Worm (Caenorhabditis elegans) whole organism, late embryonic: ENCODE measurements around the gene ZC196.2.

Experiments used
- C08G9.2 ChIP-seq: sonication (generic microtip); optimal IDR thresholded peaks from 2 replicates; lab custom pipeline; 2016; ENCODE audit warnings: mild to moderate bottlenecking, missing genetic modification characterization, moderate library complexity, missing compliant biosample characterization
- C38D4.7 ChIP-seq: fragments of 200-800 bp; sonication (Bioruptor generic); optimal IDR thresholded peaks from 2 replicates; lab custom pipeline; 2018; ENCODE audit warnings: mild to moderate bottlenecking, missing genetic modification characterization, moderate library complexity, missing compliant biosample characterization
- F13H6.1 ChIP-seq: sonication (generic microtip); optimal IDR thresholded peaks from 2 replicates; lab custom pipeline; 2016; ENCODE audit warnings: missing genetic modification characterization, missing compliant biosample characterization
- K02D7.2 ChIP-seq: sonication (generic microtip); optimal IDR thresholded peaks from 2 replicates; lab custom pipeline; 2017; ENCODE audit warnings: mild to moderate bottlenecking, missing genetic modification characterization, missing compliant biosample characterization
- T23F11.4 ChIP-seq: fragments of 200-800 bp; sonication (Bioruptor generic); optimal IDR thresholded peaks from 2 replicates; lab custom pipeline; 2018; ENCODE audit warnings: mild to moderate bottlenecking, missing genetic modification characterization, missing compliant biosample characterization
- ama-1 ChIP-seq: fragments of 150-350 bp; optimal IDR thresholded peaks from 2 replicates; lab custom pipeline; 2014
- ceh-18 ChIP-seq: sonication (generic microtip); optimal IDR thresholded peaks from 2 replicates; lab custom pipeline; 2016; ENCODE audit warnings: missing genetic modification characterization, missing compliant biosample characterization
- ceh-2 ChIP-seq: sonication (generic microtip); optimal IDR thresholded peaks from 2 replicates; lab custom pipeline; 2016; ENCODE audit warnings: missing genotype, missing genetic modification characterization, missing compliant biosample characterization
- ceh-22 ChIP-seq: sonication (generic microtip); optimal IDR thresholded peaks from 2 replicates; lab custom pipeline; 2017; ENCODE audit warnings: missing biosample characterization, missing genetic modification characterization
- ceh-31 ChIP-seq: sonication (generic microtip); optimal IDR thresholded peaks from 2 replicates; lab custom pipeline; 2016; ENCODE audit warnings: missing genetic modification characterization, missing compliant biosample characterization
- ceh-45 ChIP-seq: fragments of 200-800 bp; sonication (Bioruptor generic); IDR thresholded peaks from 2 replicates; pipeline ENCODE4 v1.3.6; 2022; ENCODE audit warnings: missing genetic modification reagents, missing genetic modification characterization, missing compliant biosample characterization
- ceh-48 ChIP-seq: sonication (generic microtip); optimal IDR thresholded peaks from 2 replicates; lab custom pipeline; 2016; ENCODE audit warnings: missing genetic modification characterization, inconsistent platforms, missing compliant biosample characterization
- elt-2 ChIP-seq: sonication (generic microtip); optimal IDR thresholded peaks from 2 replicates; lab custom pipeline; 2016; ENCODE audit warnings: missing genetic modification reagents, missing genetic modification characterization, missing compliant biosample characterization
- ets-4 ChIP-seq: sonication (generic microtip); optimal IDR thresholded peaks from 2 replicates; lab custom pipeline; 2016; ENCODE audit warnings: missing genetic modification characterization, missing compliant biosample characterization
- eyg-1 ChIP-seq: sonication (generic microtip); optimal IDR thresholded peaks from 2 replicates; lab custom pipeline; 2016; ENCODE audit warnings: missing genotype, missing genetic modification characterization, missing compliant biosample characterization
- fax-1 ChIP-seq: sonication (generic microtip); optimal IDR thresholded peaks from 2 replicates; lab custom pipeline; 2016; ENCODE audit warnings: missing genotype, missing genetic modification characterization, missing compliant biosample characterization
- fkh-10 ChIP-seq: fragments of 150-350 bp; optimal IDR thresholded peaks from 2 replicates; lab custom pipeline; 2014; ENCODE audit warnings: missing biosample characterization, missing genetic modification reagents, missing genetic modification characterization
- fkh-6 ChIP-seq: sonication (generic microtip); optimal IDR thresholded peaks from 2 replicates; lab custom pipeline; 2016; ENCODE audit warnings: missing genetic modification characterization, missing compliant biosample characterization
- lim-6 ChIP-seq: sonication (generic microtip); optimal IDR thresholded peaks from 2 replicates; lab custom pipeline; 2016; ENCODE audit warnings: missing genetic modification characterization, missing compliant biosample characterization
- lin-11 ChIP-seq: fragments of 200-800 bp; sonication (Bioruptor generic); optimal IDR thresholded peaks from 2 replicates; lab custom pipeline; 2018; ENCODE audit warnings: mild to moderate bottlenecking, missing genetic modification characterization, missing compliant biosample characterization
- nfya-1 ChIP-seq: sonication (generic microtip); optimal IDR thresholded peaks from 2 replicates; lab custom pipeline; 2017; ENCODE audit warnings: missing genetic modification characterization, mild to moderate bottlenecking, missing compliant biosample characterization, antibody characterized with exemption, moderate library complexity
- pag-3 ChIP-seq: sonication (generic microtip); optimal IDR thresholded peaks from 2 replicates; lab custom pipeline; 2016; ENCODE audit warnings: missing compliant biosample characterization, missing genetic modification characterization, borderline replicate concordance
- pax-1 ChIP-seq: fragments of 150-350 bp; optimal IDR thresholded peaks from 2 replicates; lab custom pipeline; 2014; ENCODE audit warnings: missing biosample characterization, missing genetic modification characterization
- pqm-1 ChIP-seq: sonication (generic microtip); optimal IDR thresholded peaks from 2 replicates; lab custom pipeline; 2016; ENCODE audit warnings: missing genetic modification characterization, missing compliant biosample characterization
- pros-1 ChIP-seq: fragments of 150-350 bp; optimal IDR thresholded peaks from 2 replicates; lab custom pipeline; 2014; ENCODE audit warnings: missing biosample characterization, missing genetic modification reagents, missing genetic modification characterization
- rnt-1 ChIP-seq: sonication (generic microtip); optimal IDR thresholded peaks from 2 replicates; lab custom pipeline; 2016; ENCODE audit warnings: missing genetic modification characterization, missing compliant biosample characterization
- sox-2 ChIP-seq: fragments of 200-800 bp; sonication (Bioruptor generic); IDR thresholded peaks from 2 replicates; pipeline ENCODE4 v1.3.6; 2022; ENCODE audit warnings: missing genetic modification reagents, missing genetic modification characterization, missing compliant biosample characterization
- sox-4 ChIP-seq: sonication (generic microtip); optimal IDR thresholded peaks from 2 replicates; lab custom pipeline; 2017; ENCODE audit warnings: mild to moderate bottlenecking, missing genetic modification characterization, inconsistent platforms, missing compliant biosample characterization
- syd-9 ChIP-seq: sonication (generic microtip); optimal IDR thresholded peaks from 2 replicates; lab custom pipeline; 2016; ENCODE audit warnings: mild to moderate bottlenecking, missing genetic modification characterization, moderate library complexity, missing compliant biosample characterization
- tbx-2 ChIP-seq: sonication (generic microtip); optimal IDR thresholded peaks from 2 replicates; lab custom pipeline; 2016; ENCODE audit warnings: missing genetic modification characterization, missing compliant biosample characterization
- unc-42 ChIP-seq: sonication (generic microtip); optimal IDR thresholded peaks from 2 replicates; lab custom pipeline; 2016; ENCODE audit warnings: missing genotype, missing genetic modification characterization, missing compliant biosample characterization
- unc-86 ChIP-seq: sonication (generic microtip); optimal IDR thresholded peaks from 2 replicates; lab custom pipeline; 2016; ENCODE audit warnings: missing genetic modification characterization, missing compliant biosample characterization
- zip-5 ChIP-seq: sonication (generic microtip); optimal IDR thresholded peaks from 2 replicates; lab custom pipeline; 2016; ENCODE audit warnings: missing genetic modification characterization, missing compliant biosample characterization
- ztf-16 ChIP-seq: sonication (generic microtip); optimal IDR thresholded peaks from 2 replicates; lab custom pipeline; 2017; ENCODE audit warnings: missing genetic modification characterization, missing compliant biosample characterization

The ZC196.2 gene

ce11 chrV:8769154-8769553 lies 29.9 kb downstream of the ZC196.2 start:
- TF ChIP-seq tbx-2 (tag; lab: Kevin White, UChicago) = no peak
- TF ChIP-seq elt-2 (tag; lab: Kevin White, UChicago) = peak; percentile 14

DNA sequence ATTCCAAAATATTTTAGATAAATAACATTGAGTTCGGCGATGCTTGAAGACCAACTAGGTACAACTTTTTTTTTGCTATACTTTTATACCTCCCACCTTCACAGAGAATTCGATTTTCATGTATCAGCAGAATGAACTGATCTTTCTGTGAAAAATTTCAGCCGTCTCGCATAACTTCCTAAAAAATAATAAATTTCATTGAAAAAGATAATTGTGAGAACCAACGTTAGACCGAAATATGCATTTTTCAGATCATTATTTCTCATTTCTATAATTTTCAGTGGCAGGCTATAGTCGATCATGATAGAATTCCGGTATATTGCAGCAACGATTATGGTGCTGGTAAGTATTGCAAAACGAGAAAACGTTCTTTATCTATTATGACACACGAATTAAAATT lies 32.4 kb downstream of the ZC196.2 start, which contains the start of gene srx-115:
srx-115 (plus strand) TSS at position 301 of the 400 bp plus-strand sequence.
- TF ChIP-seq rnt-1 (tag; lab: Kevin White, UChicago) = no peak
- no peak for TF ChIP-seq pros-1
- no peak for TF ChIP-seq fax-1 (tag; lab: Kevin White, UChicago)
- TF ChIP-seq ztf-16 = no peak
- no peak for TF ChIP-seq unc-86
- no peak for TF ChIP-seq ceh-45
- no peak for TF ChIP-seq nfya-1 (tag; lab: Kevin White, UChicago)
- no peak for TF ChIP-seq sox-2 (GFP tag; lab: Robert Waterston, UW)
- TF ChIP-seq fkh-10 (GFP tag; lab: Kevin White, UChicago) = no peak
- TF ChIP-seq C08G9.2 (tag; lab: Kevin White, UChicago) = no peak
- TF ChIP-seq syd-9 = no peak
- TF ChIP-seq F13H6.1 (tag; lab: Kevin White, UChicago) = no peak
- no peak for TF ChIP-seq ceh-48 (tag; lab: Kevin White, UChicago)
- no peak for TF ChIP-seq eyg-1
- no peak for TF ChIP-seq lin-11 (tag; lab: Kevin White, UChicago)
- TF ChIP-seq fkh-6 = no peak
- no peak for TF ChIP-seq pqm-1 (tag; lab: Kevin White, UChicago)
- TF ChIP-seq ets-4 (tag; lab: Kevin White, UChicago) = no peak

DNA sequence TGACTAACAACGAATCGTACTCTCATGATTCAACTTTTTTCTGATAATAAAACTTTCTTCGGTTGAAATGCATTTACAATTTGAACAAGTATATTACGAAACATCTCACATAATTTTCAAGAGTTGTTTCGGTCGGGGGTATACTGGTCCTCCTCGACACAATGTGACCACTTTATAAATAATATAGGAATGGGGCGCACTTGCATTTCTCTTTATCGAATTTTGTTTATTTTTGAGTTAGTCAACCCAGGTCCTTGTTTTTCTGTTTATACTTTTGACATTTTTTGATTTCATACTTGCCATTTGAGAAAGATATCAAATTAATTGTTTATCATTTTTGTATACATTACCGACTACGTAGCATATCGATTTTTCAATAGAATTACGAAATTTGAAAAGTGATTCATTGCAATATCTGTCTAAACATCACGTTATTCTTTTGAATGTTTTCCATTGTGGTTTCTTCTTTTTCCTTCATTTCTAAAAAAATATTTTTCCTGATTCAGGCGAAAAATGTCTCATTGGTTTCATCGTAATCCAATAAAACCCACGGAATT lies 34.7 kb downstream of the ZC196.2 start, which contains the start of gene B0507.2:
B0507.2 (plus strand) TSS at position 507 of the 557 bp plus-strand sequence.
- TF ChIP-seq ceh-22 (no peak), unc-42 (tag; lab: Kevin White, UChicago) (peak; percentile 61)

DNA sequence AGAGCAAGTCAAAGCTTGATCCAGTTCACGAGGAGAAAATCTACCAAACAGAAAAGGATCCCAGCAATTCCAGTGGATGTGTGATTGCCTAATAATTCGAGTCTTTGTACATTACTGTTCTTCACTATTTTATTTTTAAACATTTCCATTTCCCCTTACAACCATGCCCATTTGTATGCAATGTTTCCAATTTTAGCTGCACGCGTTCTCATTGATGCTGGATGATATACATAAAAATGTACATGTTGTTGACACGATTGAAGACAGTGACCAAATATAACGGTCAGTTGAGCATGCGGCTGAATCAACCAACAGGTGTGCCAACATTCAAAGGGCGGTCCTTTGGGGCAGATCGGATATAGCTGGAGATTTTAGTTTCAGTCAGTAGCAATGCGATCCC lies 37.0 kb downstream of the ZC196.2 start, which contains the start of gene B0507.1:
B0507.1 (plus strand) TSS at position 301 of the 400 bp plus-strand sequence.
- TF ChIP-seq ama-1 = no peak

ce11 chrV:8781164-8781563 lies 41.9 kb downstream of the ZC196.2 start:
- no peak for TF ChIP-seq ama-1
- no peak for TF ChIP-seq lim-6 (tag; lab: Kevin White, UChicago)
- TF ChIP-seq elt-2 (tag; lab: Kevin White, UChicago) = peak; percentile 88
- no peak for TF ChIP-seq ztf-16
- TF ChIP-seq ceh-31 (tag; lab: Kevin White, UChicago) = no peak

- TF ChIP-seq K02D7.2 (tag; lab: Kevin White, UChicago) (no peak), pax-1 (no peak), zip-5 (tag; lab: Kevin White, UChicago) (no peak), ceh-2 (no peak), sox-2 (GFP tag; lab: Robert Waterston, UW) (no peak), pag-3 (tag; lab: Kevin White, UChicago) (no peak), C08G9.2 (tag; lab: Kevin White, UChicago) (no peak), T23F11.4 (GFP tag; lab: Kevin White, UChicago) (no peak), elt-2 (tag; lab: Kevin White, UChicago) (no peak), sox-4 (tag; lab: Kevin White, UChicago) (no peak), fkh-6 (no peak), pqm-1 (tag; lab: Kevin White, UChicago) (no peak), ceh-18 (no peak), C38D4.7 (no peak)
These were observed 42.9 kb downstream of the ZC196.2 start for ce11 chrV:8782112-8782511.
